Worm (Caenorhabditis elegans): ENCODE measurements around the gene Y42H9AR.2.

DNA sequence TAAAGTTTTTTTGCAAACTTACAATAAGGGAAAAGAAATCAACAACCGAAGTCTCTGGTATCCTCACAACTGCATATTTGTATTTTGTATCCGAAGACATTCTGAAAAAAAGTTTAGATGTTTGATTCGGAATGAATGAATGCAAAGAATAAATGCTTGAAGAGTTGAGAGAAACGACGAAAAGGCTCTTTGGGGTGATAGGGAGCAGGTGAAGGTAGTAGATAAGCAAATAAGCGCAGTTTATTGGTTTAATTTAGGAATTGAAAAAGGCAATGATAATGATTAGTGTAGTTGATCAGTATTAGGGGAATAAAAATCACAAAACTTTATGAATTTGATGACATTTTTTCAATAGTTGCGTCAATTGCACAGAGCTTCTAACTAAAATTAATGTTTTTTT, 13.1 kb upstream of the Y42H9AR.2 start, which contains the start of gene nsy-7:
- TF ChIP-seq pha-4 (GFP tag; IDR thresholded peaks at IDR 0.05), result no peak
- TF ChIP-seq pha-4 (tag; optimal IDR thresholded peaks at IDR 0.05), result no peak
- no peak for TF ChIP-seq fos-1 (tag; optimal IDR thresholded peaks at IDR 0.05)
- no peak for TF ChIP-seq mdl-1 (tag; optimal IDR thresholded peaks at IDR 0.05)
- TF ChIP-seq egl-43 (GFP tag; IDR thresholded peaks at IDR 0.05), result no peak
- no peak for TF ChIP-seq mes-2 (tag; optimal IDR thresholded peaks at IDR 0.05; ENCODE audit: poor library complexity, severe bottlenecking)
- TF ChIP-seq ceh-82 (tag; optimal IDR thresholded peaks at IDR 0.05), result no peak
- no peak for TF ChIP-seq jun-1 (tag; optimal IDR thresholded peaks at IDR 0.05)
- TF ChIP-seq nhr-77 (tag; optimal IDR thresholded peaks at IDR 0.05), result no peak
- TF ChIP-seq unc-130 (GFP tag; optimal IDR thresholded peaks at IDR 0.05), result no peak
- TF ChIP-seq madf-5 (GFP tag; IDR thresholded peaks at IDR 0.05), result no peak
- no peak for TF ChIP-seq ces-1 (GFP tag; optimal IDR thresholded peaks at IDR 0.05)

Data from whole organism, L4 larva.